Fruit fly (Drosophila melanogaster): ENCODE measurements around the gene Adi1.

The Adi1 gene

dm6 chr3L:10683899-10684340, 20.7 kb downstream of the Adi1 start (continued):
- TF ChIP-seq CG3726 (GFP tag; IDR thresholded peaks at IDR 0.05), result no peak
- no peak for TF ChIP-seq fd102C (GFP tag; optimal IDR thresholded peaks at IDR 0.05)
- TF ChIP-seq CG14441 (GFP tag; IDR thresholded peaks at IDR 0.05), result peak; percentile 68
- no peak for TF ChIP-seq Lim3 (GFP tag; IDR thresholded peaks at IDR 0.05)
- peak; percentile 55 for TF ChIP-seq zfh2 (GFP tag; optimal IDR thresholded peaks at IDR 0.05)
- TF ChIP-seq cad (GFP tag; optimal IDR thresholded peaks at IDR 0.05), result no peak
- peak; percentile 56; the same call in 2 of the 3 replicates for TF ChIP-seq B-H1 (GFP tag; IDR thresholded peaks at IDR 0.05)
- peak; percentile 64 for TF ChIP-seq Blimp-1 (GFP tag; optimal IDR thresholded peaks at IDR 0.05)
- TF ChIP-seq pum (GFP tag; optimal IDR thresholded peaks at IDR 0.05), result peak; percentile 80
- TF ChIP-seq B-H2 (GFP tag; optimal IDR thresholded peaks at IDR 0.05), result no peak
- TF ChIP-seq ab (GFP tag; optimal IDR thresholded peaks at IDR 0.05), result no peak
- peak; percentile 83 for TF ChIP-seq Drgx (GFP tag; IDR thresholded peaks at IDR 0.05)
- TF ChIP-seq caup (GFP tag; optimal IDR thresholded peaks at IDR 0.05; ENCODE audit: severe bottlenecking), result peak; percentile 71
- TF ChIP-seq CG32767 (GFP tag; IDR thresholded peaks at IDR 0.05), result peak; percentile 54; the same call in 1 of the 2 replicates
- TF ChIP-seq HLH4C (GFP tag; IDR thresholded peaks at IDR 0.05; ENCODE audit: partially characterized antibody), result no peak
- peak; percentile 69; the same call in 1 of the 2 replicates for TF ChIP-seq CG6689 (GFP tag; IDR thresholded peaks at IDR 0.05)
- TF ChIP-seq CG31388 (GFP tag; optimal IDR thresholded peaks at IDR 0.05), result peak; percentile 24
- no peak for TF ChIP-seq ato (GFP tag; IDR thresholded peaks at IDR 0.05; ENCODE audit: partially characterized antibody)
- no peak for TF ChIP-seq Hand (GFP tag; optimal IDR thresholded peaks at IDR 0.05)
- TF ChIP-seq CG6813 (GFP tag; optimal IDR thresholded peaks at IDR 0.05), result no peak
- peak; percentile 68 for TF ChIP-seq Rx (GFP tag; IDR thresholded peaks at IDR 0.05)
- no peak for TF ChIP-seq Hr39 (optimal IDR thresholded peaks at IDR 0.05)
- peak; percentile 56 for TF ChIP-seq ssp (GFP tag; IDR thresholded peaks at IDR 0.05)
- TF ChIP-seq CG7928 (GFP tag; optimal IDR thresholded peaks at IDR 0.05), result peak; percentile 29
- no peak for TF ChIP-seq CrebB (tag; optimal IDR thresholded peaks at IDR 0.05)
- peak; percentile 49 for TF ChIP-seq CG10267 (tag; optimal IDR thresholded peaks at IDR 0.05)
- TF ChIP-seq Kr (GFP tag; optimal IDR thresholded peaks at IDR 0.05), result no peak
- no peak; the same call in 2 of the 3 replicates for TF ChIP-seq gce (GFP tag; IDR thresholded peaks at IDR 0.05)
- TF ChIP-seq CG33557 (GFP tag; optimal IDR thresholded peaks at IDR 0.05), result no peak
- peak; percentile 98 for TF ChIP-seq Ets65A (GFP tag)
- TF ChIP-seq ash1 (GFP tag; optimal IDR thresholded peaks at IDR 0.05), result peak; percentile 8
- TF ChIP-seq eve (GFP tag; optimal IDR thresholded peaks at IDR 0.05), result no peak
- no peak for TF ChIP-seq CG10565 (GFP tag; optimal IDR thresholded peaks at IDR 0.05)
- no peak for TF ChIP-seq CG12769 (tag; optimal IDR thresholded peaks at IDR 0.05)
- no peak for TF ChIP-seq da (GFP tag; optimal IDR thresholded peaks at IDR 0.05)
- TF ChIP-seq Xbp1 (GFP tag; optimal IDR thresholded peaks at IDR 0.05), result peak; percentile 65
- peak; percentile 51 for TF ChIP-seq CG1603 (tag; optimal IDR thresholded peaks at IDR 0.05)
- TF ChIP-seq CoRest (tag; optimal IDR thresholded peaks at IDR 0.05), result peak; percentile 69
- peak; percentile 54 for TF ChIP-seq nerfin-1 (tag; optimal IDR thresholded peaks at IDR 0.05)
- TF ChIP-seq sr (GFP tag; IDR thresholded peaks at IDR 0.05), result no peak
- peak; percentile 67 for TF ChIP-seq CG18619 (GFP tag; optimal IDR thresholded peaks at IDR 0.05)
- no peak for TF ChIP-seq wek (GFP tag; optimal IDR thresholded peaks at IDR 0.05)
- TF ChIP-seq CG13123 (GFP tag; optimal IDR thresholded peaks at IDR 0.05), result no peak
- TF ChIP-seq lola (GFP tag; optimal IDR thresholded peaks at IDR 0.05), result peak in 1 of 3 experiments; percentile 23
- TF ChIP-seq CG4328 (GFP tag; optimal IDR thresholded peaks at IDR 0.05), result no peak
- peak; percentile 45; the same call in 1 of the 2 replicates for TF ChIP-seq CG17328 (GFP tag; IDR thresholded peaks at IDR 0.05)
- TF ChIP-seq gcm (GFP tag; optimal IDR thresholded peaks at IDR 0.05), result peak; percentile 25
- TF ChIP-seq Pdp1 (GFP tag; optimal IDR thresholded peaks at IDR 0.05), result peak; percentile 60 to 72
- TF ChIP-seq sc (optimal IDR thresholded peaks at IDR 0.05), result no peak
- peak; percentile 28 for TF ChIP-seq sc (GFP tag; optimal IDR thresholded peaks at IDR 0.05)
- TF ChIP-seq CG18599 (GFP tag; optimal IDR thresholded peaks at IDR 0.05), result peak; percentile 65
